Fruit fly (Drosophila melanogaster): Measurements from ENCODE around the gene per.

The per gene

dm6 chrX:2636825-2637535 is 48.4 kb upstream of the per start:
- TF ChIP-seq tgo (GFP tag; IDR thresholded peaks at IDR 0.05) (no peak), Adf1 (GFP tag; IDR thresholded peaks at IDR 0.05) (peak; percentile 90), sens (GFP tag) (peak; percentile 42), CG12391 (tag; optimal IDR thresholded peaks at IDR 0.05) (no peak), Pdp1 (GFP tag; optimal IDR thresholded peaks at IDR 0.05) (peak in 1 of 2 experiments; percentile 77), cwo (GFP tag; optimal IDR thresholded peaks at IDR 0.05) (peak; percentile 2), CG2116 (GFP tag; optimal IDR thresholded peaks at IDR 0.05) (peak; percentile 65), CG31441 (GFP tag; IDR thresholded peaks at IDR 0.05) (no peak), Trl (optimal IDR thresholded peaks at IDR 0.05) (peak; percentile 19 to 45), Trl (GFP tag; optimal IDR thresholded peaks at IDR 0.05) (no peak), Dref (GFP tag; IDR thresholded peaks at IDR 0.05) (peak; percentile 41; the same call in 1 of the 2 replicates), Med (GFP tag) (peak; percentile 6), stwl (tag; optimal IDR thresholded peaks at IDR 0.05) (peak; percentile 7), scrt (GFP tag; optimal IDR thresholded peaks at IDR 0.05) (peak; percentile 79), CG33557 (GFP tag; optimal IDR thresholded peaks at IDR 0.05) (no peak), cg (GFP tag; optimal IDR thresholded peaks at IDR 0.05) (peak; percentile 53), CG10267 (tag; optimal IDR thresholded peaks at IDR 0.05) (peak; percentile 23), Rfx (GFP tag; IDR thresholded peaks at IDR 0.05) (0 out of 2 replicates have a peak, but pooled peaks have one; percentile 6)

dm6 chrX:2637914-2638313 is 47.5 kb upstream of the per start:
- TF ChIP-seq gsb (GFP tag; IDR thresholded peaks at IDR 0.05) (no peak), CG17385 (GFP tag; optimal IDR thresholded peaks at IDR 0.05) (no peak), CG33557 (GFP tag; optimal IDR thresholded peaks at IDR 0.05) (no peak), caup (GFP tag; optimal IDR thresholded peaks at IDR 0.05; ENCODE audit: severe bottlenecking) (no peak), hth (optimal IDR thresholded peaks at IDR 0.05) (no peak), CG4282 (GFP tag; optimal IDR thresholded peaks at IDR 0.05) (no peak), Lpt (GFP tag; optimal IDR thresholded peaks at IDR 0.05) (no peak), CG6683 (GFP tag; optimal IDR thresholded peaks at IDR 0.05) (no peak), sd (tag; optimal IDR thresholded peaks at IDR 0.05) (no peak), CG12299 (tag; optimal IDR thresholded peaks at IDR 0.05) (no peak), vvl (GFP tag; IDR thresholded peaks at IDR 0.05) (no peak), CG14050 (GFP tag; IDR thresholded peaks at IDR 0.05) (no peak), CG6175 (GFP tag; IDR thresholded peaks at IDR 0.05) (no peak), bigmax (GFP tag; optimal IDR thresholded peaks at IDR 0.05) (no peak), CG8281 (tag; optimal IDR thresholded peaks at IDR 0.05) (no peak), Gug (GFP tag; IDR thresholded peaks at IDR 0.05) (no peak), grau (tag; optimal IDR thresholded peaks at IDR 0.05) (no peak), zen (tag; optimal IDR thresholded peaks at IDR 0.05) (no peak), Hmx (GFP tag; optimal IDR thresholded peaks at IDR 0.05) (no peak), pb (GFP tag; optimal IDR thresholded peaks at IDR 0.05) (no peak)

dm6 chrX:2638646-2639045 is 46.7 kb upstream of the per start:
- TF ChIP-seq hth (optimal IDR thresholded peaks at IDR 0.05) (no peak), Atf6 (GFP tag; IDR thresholded peaks at IDR 0.05) (peak; percentile 24; the same call in 1 of the 2 replicates), CG15269 (tag; optimal IDR thresholded peaks at IDR 0.05) (peak; percentile 11), CG14965 (GFP tag; optimal IDR thresholded peaks at IDR 0.05; ENCODE audit: borderline replicate concordance) (no peak), sisA (GFP tag; IDR thresholded peaks at IDR 0.05) (peak; percentile 36; the same call in 1 of the 2 replicates), Gsc (GFP tag; IDR thresholded peaks at IDR 0.05) (no peak), D19B (GFP tag; optimal IDR thresholded peaks at IDR 0.05) (no peak), crp (GFP tag; optimal IDR thresholded peaks at IDR 0.05) (no peak), sima (GFP tag; optimal IDR thresholded peaks at IDR 0.05) (no peak), CG32532 (GFP tag; IDR thresholded peaks at IDR 0.05) (peak; percentile 39; the same call in 1 of the 2 replicates), MTF-1 (GFP tag; optimal IDR thresholded peaks at IDR 0.05; ENCODE audit: borderline replicate concordance) (no peak), CG13775 (GFP tag; optimal IDR thresholded peaks at IDR 0.05) (peak; percentile 4), CG2120 (GFP tag; optimal IDR thresholded peaks at IDR 0.05) (peak; percentile 61), ind (GFP tag; optimal IDR thresholded peaks at IDR 0.05) (peak; percentile 5)

Data from whole organism, embryonic.